Fruit fly (Drosophila melanogaster) whole organism, embryonic: ENCODE data around the gene CG7484.

Experiments used
- Atf6 ChIP-seq: fragments of 200-800 bp; sonication (Bioruptor generic); IDR thresholded peaks from 2 replicates; pipeline ENCODE4 v1.3.6; 2022; ENCODE audit warnings: missing biosample characterization, missing genetic modification characterization
- Blimp-1 ChIP-seq: fragments of 200-800 bp; sonication (Bioruptor generic); optimal IDR thresholded peaks from 3 replicates; lab custom pipeline; 2018; ENCODE audit warnings: missing biosample characterization, missing genetic modification characterization, mild to moderate bottlenecking, moderate library complexity, missing genetic modification reagents
- CG10543 ChIP-seq: fragments of 200-800 bp; sonication (Bioruptor generic); optimal IDR thresholded peaks from 3 replicates; lab custom pipeline; 2017; ENCODE audit warnings: missing biosample characterization, mild to moderate bottlenecking, missing genetic modification characterization, moderate library complexity
- CG10654 ChIP-seq: fragments of 200-800 bp; sonication (Bioruptor generic); optimal IDR thresholded peaks from 2 replicates; lab custom pipeline; 2016; ENCODE audit warnings: missing biosample characterization, missing genetic modification characterization
- CG12071 ChIP-seq: fragments of 200-800 bp; sonication (Bioruptor generic); optimal IDR thresholded peaks from 3 replicates; lab custom pipeline; 2018; ENCODE audit warnings: missing biosample characterization, mild to moderate bottlenecking, missing genetic modification characterization
- CG12391 ChIP-seq: fragments of 200-800 bp; sonication (Bioruptor generic); optimal IDR thresholded peaks from 3 replicates; lab custom pipeline; 2018; ENCODE audit warnings: missing biosample characterization, mild to moderate bottlenecking, missing genetic modification characterization, moderate library complexity
- CG12659 ChIP-seq: fragments of 200-800 bp; sonication (Bioruptor generic); optimal IDR thresholded peaks from 3 replicates; lab custom pipeline; 2017; ENCODE audit warnings: mild to moderate bottlenecking, missing biosample characterization, missing genetic modification reagents, missing genetic modification characterization
- CG13296 ChIP-seq: fragments of 200-800 bp; sonication (Bioruptor generic); optimal IDR thresholded peaks from 3 replicates; lab custom pipeline; 2018; ENCODE audit warnings: missing biosample characterization, mild to moderate bottlenecking, missing genetic modification characterization
- CG13424 ChIP-seq: fragments of 200-800 bp; sonication (Bioruptor generic); optimal IDR thresholded peaks from 2 replicates; lab custom pipeline; 2019; ENCODE audit warnings: missing biosample characterization, mild to moderate bottlenecking, missing genetic modification characterization, moderate library complexity
- CG16813 ChIP-seq: fragments of 200-800 bp; sonication (Bioruptor generic); IDR thresholded peaks from 3 replicates; pipeline ENCODE4 v1.3.6; 2022; ENCODE audit warnings: missing biosample characterization, missing genetic modification characterization; ENCODE audit not compliant: partially characterized antibody
- CG16863 ChIP-seq: fragments of 200-800 bp; sonication (Bioruptor generic); optimal IDR thresholded peaks from 3 replicates; lab custom pipeline; 2016; ENCODE audit warnings: missing biosample characterization, missing genetic modification characterization
- CG18599 ChIP-seq: fragments of 200-800 bp; sonication (Bioruptor generic); optimal IDR thresholded peaks from 3 replicates; lab custom pipeline; 2017; ENCODE audit warnings: missing biosample characterization, missing genetic modification characterization, mild to moderate bottlenecking, moderate library complexity, missing genetic modification reagents
- CG31365 ChIP-seq: fragments of 200-800 bp; sonication (Bioruptor generic); optimal IDR thresholded peaks from 2 replicates; lab custom pipeline; 2018; ENCODE audit warnings: missing biosample characterization, mild to moderate bottlenecking, missing genetic modification characterization
- CG34422 ChIP-seq: fragments of 200-800 bp; sonication (Bioruptor generic); IDR thresholded peaks from 3 replicates; pipeline ENCODE4 v1.3.6; 2022; ENCODE audit warnings: missing biosample characterization, missing genetic modification characterization
- CG4404 ChIP-seq: fragments of 200-800 bp; sonication (Bioruptor generic); IDR thresholded peaks from 2 replicates; pipeline ENCODE4 v1.3.6; 2022; ENCODE audit warnings: missing biosample characterization, missing genetic modification characterization
- CG6654 ChIP-seq: fragments of 200-800 bp; sonication (Bioruptor generic); optimal IDR thresholded peaks from 2 replicates; lab custom pipeline; 2017; ENCODE audit warnings: missing biosample characterization, mild to moderate bottlenecking, missing genetic modification characterization
- CG9609 ChIP-seq: fragments of 200-800 bp; sonication (Bioruptor generic); optimal IDR thresholded peaks from 3 replicates; lab custom pipeline; 2016; ENCODE audit warnings: missing biosample characterization, missing genetic modification characterization
- CG9727 ChIP-seq: fragments of 200-800 bp; sonication (Bioruptor generic); optimal IDR thresholded peaks from 3 replicates; lab custom pipeline; 2017; ENCODE audit warnings: missing biosample characterization, mild to moderate bottlenecking, missing genetic modification characterization
- CG9932 ChIP-seq: fragments of 200-800 bp; sonication (Bioruptor generic); IDR thresholded peaks from 2 replicates; pipeline ENCODE4 v1.3.6; 2022; ENCODE audit warnings: missing biosample characterization, missing genetic modification characterization
- CHES-1-like ChIP-seq: fragments of 200-800 bp; sonication (Bioruptor generic); optimal IDR thresholded peaks from 2 replicates; lab custom pipeline; 2016; ENCODE audit warnings: missing biosample characterization, missing genetic modification characterization
- D19B ChIP-seq: fragments of 200-800 bp; sonication (Bioruptor generic); optimal IDR thresholded peaks from 2 replicates; lab custom pipeline; 2017; ENCODE audit warnings: missing biosample characterization, mild to moderate bottlenecking, missing genetic modification characterization
- E2f2 ChIP-seq: fragments of 200-800 bp; sonication (Bioruptor generic); IDR thresholded peaks from 2 replicates; pipeline ENCODE4 v1.3.6; 2022; ENCODE audit warnings: missing biosample characterization, missing genetic modification characterization
- HLH4C ChIP-seq: fragments of 200-800 bp; sonication (Bioruptor generic); IDR thresholded peaks from 3 replicates; pipeline ENCODE4 v1.3.6; 2022; ENCODE audit warnings: missing biosample characterization, missing genetic modification characterization; ENCODE audit not compliant: partially characterized antibody
- Lpt ChIP-seq: fragments of >200 bp; optimal IDR thresholded peaks from 2 replicates; lab custom pipeline; 2018; ENCODE audit warnings: missing biosample characterization, missing genetic modification characterization
- MTF-1 ChIP-seq: fragments of 200-800 bp; sonication (Bioruptor generic); optimal IDR thresholded peaks from 2 replicates; lab custom pipeline; 2018; ENCODE audit warnings: missing biosample characterization, mild to moderate bottlenecking, missing genetic modification characterization, borderline replicate concordance
- Mes4 ChIP-seq: fragments of 200-800 bp; sonication (Bioruptor generic); optimal IDR thresholded peaks from 2 replicates; lab custom pipeline; 2016; ENCODE audit warnings: missing biosample characterization, missing genetic modification characterization
- Optix ChIP-seq: fragments of 200-800 bp; sonication (Bioruptor generic); IDR thresholded peaks from 3 replicates; pipeline ENCODE4 v1.3.6; 2022; ENCODE audit warnings: missing biosample characterization, missing genetic modification characterization
- Ravus ChIP-seq: fragments of 200-800 bp; sonication (Bioruptor generic); IDR thresholded peaks from 2 replicates; pipeline ENCODE4 v1.3.6; 2022; ENCODE audit warnings: missing biosample characterization, missing genetic modification characterization
- Rfx ChIP-seq: fragments of 200-800 bp; sonication (Bioruptor generic); IDR thresholded peaks from 2 replicates; pipeline ENCODE4 v1.3.6; 2022; ENCODE audit warnings: missing biosample characterization, missing genetic modification characterization
- Sox100B ChIP-seq: fragments of 200-800 bp; sonication (Bioruptor generic); optimal IDR thresholded peaks from 3 replicates; lab custom pipeline; 2018; ENCODE audit warnings: missing biosample characterization, mild to moderate bottlenecking, missing genetic modification characterization
- az2 ChIP-seq: fragments of 200-800 bp; sonication (Bioruptor generic); optimal IDR thresholded peaks from 3 replicates; lab custom pipeline; 2016; ENCODE audit warnings: missing biosample characterization, missing genetic modification characterization
- cad ChIP-seq: fragments of >200 bp; optimal IDR thresholded peaks from 2 replicates; lab custom pipeline; 2017; ENCODE audit warnings: missing biosample characterization, missing genetic modification characterization
- crol ChIP-seq: fragments of 200-800 bp; sonication (Bioruptor generic); IDR thresholded peaks from 2 replicates; pipeline ENCODE4 v1.3.6; 2022; ENCODE audit warnings: missing biosample characterization, missing genetic modification characterization
- dmrt99B ChIP-seq: fragments of 200-800 bp; sonication (Bioruptor generic); optimal IDR thresholded peaks from 2 replicates; lab custom pipeline; 2018; ENCODE audit warnings: missing biosample characterization, mild to moderate bottlenecking, missing genetic modification characterization, moderate library complexity
- ham ChIP-seq: fragments of 200-800 bp; sonication (Bioruptor generic); IDR thresholded peaks from 2 replicates; pipeline ENCODE4 v1.3.6; 2022; ENCODE audit warnings: missing biosample characterization, missing genetic modification characterization
- inv ChIP-seq: fragments of 200-800 bp; sonication (Bioruptor generic); IDR thresholded peaks from 2 replicates; pipeline ENCODE4 v1.3.6; 2022; ENCODE audit warnings: missing biosample characterization, missing genetic modification characterization; ENCODE audit not compliant: partially characterized antibody
- kay ChIP-seq: fragments of 200-800 bp; sonication (Bioruptor generic); optimal IDR thresholded peaks from 2 replicates; lab custom pipeline; 2016; ENCODE audit warnings: missing biosample characterization, missing genetic modification characterization
- lab ChIP-seq: fragments of 200-800 bp; sonication (Bioruptor generic); optimal IDR thresholded peaks from 3 replicates; lab custom pipeline; 2017; ENCODE audit warnings: missing biosample characterization, missing genetic modification characterization, mild to moderate bottlenecking, moderate library complexity, missing genetic modification reagents
- maf-S ChIP-seq: fragments of 200-800 bp; sonication (Bioruptor generic); optimal IDR thresholded peaks from 2 replicates; lab custom pipeline; 2016; ENCODE audit warnings: missing biosample characterization, missing genetic modification characterization
- pfk ChIP-seq: fragments of 200-800 bp; sonication (Bioruptor generic); optimal IDR thresholded peaks from 2 replicates; lab custom pipeline; 2018; ENCODE audit warnings: missing biosample characterization, mild to moderate bottlenecking, missing genetic modification characterization, moderate library complexity
- pros ChIP-seq: fragments of 200-800 bp; sonication (Bioruptor generic); optimal IDR thresholded peaks from 3 replicates; lab custom pipeline; 2019; ENCODE audit warnings: missing biosample characterization, mild to moderate bottlenecking, missing genetic modification characterization, moderate library complexity
- psq ChIP-seq: fragments of 200-800 bp; sonication (Bioruptor generic); optimal IDR thresholded peaks from 2 replicates; lab custom pipeline; 2017; ENCODE audit warnings: missing biosample characterization, missing genetic modification characterization
- row ChIP-seq: fragments of 200-800 bp; sonication (Bioruptor generic); IDR thresholded peaks from 3 replicates; pipeline ENCODE4 v1.3.6; 2022; ENCODE audit warnings: missing biosample characterization, missing genetic modification characterization
- shn ChIP-seq: fragments of 200-800 bp; sonication (Bioruptor generic); optimal IDR thresholded peaks from 3 replicates; lab custom pipeline; 2016; ENCODE audit warnings: missing biosample characterization, missing genetic modification characterization
- slbo ChIP-seq: fragments of 200-800 bp; sonication (Bioruptor generic); IDR thresholded peaks from 2 replicates; pipeline ENCODE4 v1.3.6; 2022; ENCODE audit warnings: missing biosample characterization, missing genetic modification characterization
- sob ChIP-seq: fragments of 200-800 bp; sonication (Bioruptor generic); IDR thresholded peaks from 2 replicates; pipeline ENCODE4 v1.3.6; 2022; ENCODE audit warnings: missing biosample characterization, missing genetic modification characterization
- sug ChIP-seq: fragments of 200-800 bp; optimal IDR thresholded peaks from 2 replicates; lab custom pipeline; 2019; ENCODE audit warnings: missing biosample characterization, mild to moderate bottlenecking, missing genetic modification characterization, moderate library complexity
- tx ChIP-seq: fragments of 200-800 bp; sonication (Bioruptor generic); optimal IDR thresholded peaks from 2 replicates; lab custom pipeline; 2016; ENCODE audit warnings: missing biosample characterization, missing genetic modification characterization
- unpg ChIP-seq: fragments of 200-800 bp; sonication (Bioruptor generic); optimal IDR thresholded peaks from 3 replicates; lab custom pipeline; 2018; ENCODE audit warnings: missing biosample characterization, mild to moderate bottlenecking, missing genetic modification characterization, moderate library complexity
- vvl ChIP-seq: fragments of 200-800 bp; sonication (Bioruptor generic); IDR thresholded peaks from 2 replicates; pipeline ENCODE4 v1.3.6; 2022; ENCODE audit warnings: missing biosample characterization, missing genetic modification characterization

CG7484 gene

dm6 chr3L:17655837-17656308, 1.5 kb downstream of the CG7484 start (continued):
- peak; percentile 88 for TF ChIP-seq lab (GFP tag; lab: Kevin White, UChicago)
- peak; percentile 17 for TF ChIP-seq Sox100B (GFP tag; lab: Kevin White, UChicago)
- peak; percentile 78 for TF ChIP-seq CG12071
- TF ChIP-seq CG16813 (GFP tag; lab: Robert Waterston, UW), result no peak
- no peak for TF ChIP-seq shn (GFP tag; lab: Kevin White, UChicago)
- TF ChIP-seq kay, result no peak
- peak; percentile 37; the same call in 1 of the 2 replicates for TF ChIP-seq sob (GFP tag; lab: Robert Waterston, UW)
- peak; percentile 25 for TF ChIP-seq Blimp-1
- TF ChIP-seq CG34422 (GFP tag; lab: Robert Waterston, UW), result peak; percentile 43; the same call in 1 of the 3 replicates
- TF ChIP-seq Lpt (GFP tag; lab: Kevin White, UChicago), result no peak
- TF ChIP-seq psq (GFP tag; lab: Kevin White, UChicago), result peak; percentile 5
- peak; percentile 55 for TF ChIP-seq pfk (GFP tag; lab: Kevin White, UChicago)
- peak; percentile 38 for TF ChIP-seq CG12659
- no peak for TF ChIP-seq Mes4 (GFP tag; lab: Kevin White, UChicago)
- TF ChIP-seq CG18599 (GFP tag; lab: Kevin White, UChicago), result peak; percentile 83
- TF ChIP-seq CG9609 (GFP tag; lab: Kevin White, UChicago), result no peak
- peak; percentile 37 for TF ChIP-seq cad (GFP tag; lab: Kevin White, UChicago)
- TF ChIP-seq sug, result peak; percentile 73
- TF ChIP-seq CG6654 (GFP tag; lab: Kevin White, UChicago), result peak; percentile 98
- peak; percentile 31 for TF ChIP-seq CG9727
- no peak for TF ChIP-seq Ravus (GFP tag; lab: Robert Waterston, UW)
- peak; percentile 12 for TF ChIP-seq CHES-1-like (GFP tag; lab: Kevin White, UChicago)
- peak; percentile 50; the same call in 1 of the 2 replicates for TF ChIP-seq Rfx (GFP tag; lab: Robert Waterston, UW)
- TF ChIP-seq maf-S (GFP tag; lab: Kevin White, UChicago), result no peak
- no peak for TF ChIP-seq CG12391 (tag; lab: Kevin White, UChicago)
- peak; percentile 39 for TF ChIP-seq CG13424 (tag; lab: Kevin White, UChicago)
- no peak for TF ChIP-seq az2
- no peak for TF ChIP-seq ham (GFP tag; lab: Robert Waterston, UW)
- TF ChIP-seq E2f2 (GFP tag; lab: Robert Waterston, UW), result peak; percentile 54; the same call in 1 of the 2 replicates
- TF ChIP-seq CG10543 (GFP tag; lab: Kevin White, UChicago), result peak; percentile 87
- TF ChIP-seq CG9932 (GFP tag; lab: Robert Waterston, UW), result peak; percentile 35; the same call in 1 of the 2 replicates
- no peak for TF ChIP-seq CG10654 (GFP tag; lab: Kevin White, UChicago)
- no peak for TF ChIP-seq CG16863 (GFP tag; lab: Kevin White, UChicago)
- TF ChIP-seq D19B (GFP tag; lab: Kevin White, UChicago), result peak; percentile 8
- TF ChIP-seq HLH4C (GFP tag; lab: Robert Waterston, UW), result 0 out of 3 replicates have a peak, but pooled peaks have one; percentile 16
- peak; percentile 7 for TF ChIP-seq unpg
- peak; percentile 62; the same call in 1 of the 2 replicates for TF ChIP-seq Atf6 (GFP tag; lab: Robert Waterston, UW)
- TF ChIP-seq Optix (GFP tag; lab: Robert Waterston, UW), result peak; percentile 32; the same call in 1 of the 3 replicates
- TF ChIP-seq CG4404 (GFP tag; lab: Robert Waterston, UW), result no peak
- TF ChIP-seq CG13296, result peak; percentile 67
- TF ChIP-seq row (GFP tag; lab: Robert Waterston, UW), result 0 out of 3 replicates have a peak, but pooled peaks have one; percentile 19
- TF ChIP-seq dmrt99B, result peak; percentile 26
- no peak for TF ChIP-seq tx (GFP tag; lab: Kevin White, UChicago)
- TF ChIP-seq CG31365 (tag; lab: Kevin White, UChicago), result peak; percentile 18
- peak; percentile 89 for TF ChIP-seq crol (GFP tag; lab: Robert Waterston, UW)
- peak; percentile 58; the same call in 1 of the 2 replicates for TF ChIP-seq vvl (GFP tag; lab: Robert Waterston, UW)
- TF ChIP-seq pros (GFP tag; lab: Kevin White, UChicago), result no peak
- TF ChIP-seq inv (GFP tag; lab: Robert Waterston, UW), result no peak
- 0 out of 2 replicates have a peak, but pooled peaks have one; percentile 20 for TF ChIP-seq slbo (GFP tag; lab: Robert Waterston, UW)
- TF ChIP-seq MTF-1 (GFP tag; lab: Kevin White, UChicago), result peak; percentile 52
